Worm (Caenorhabditis elegans): ENCODE data around the gene fmil-1.

- TF ChIP-seq eyg-1 (tag; optimal IDR thresholded peaks at IDR 0.05), result no peak
- TF ChIP-seq ama-1 (optimal IDR thresholded peaks at IDR 0.05), result no peak
- TF ChIP-seq nfya-1 (tag; optimal IDR thresholded peaks at IDR 0.05), result no peak
- TF ChIP-seq ztf-16 (tag; optimal IDR thresholded peaks at IDR 0.05), result no peak
- no peak for TF ChIP-seq ceh-31 (tag; optimal IDR thresholded peaks at IDR 0.05)
- TF ChIP-seq rnt-1 (tag; optimal IDR thresholded peaks at IDR 0.05), result no peak
Measured at ce11 chrIV:3644863-3645378, 23.6 kb downstream of the fmil-1 start.
